Fruit fly (Drosophila melanogaster): ENCODE data around the gene Rab9Fb.

DNA sequence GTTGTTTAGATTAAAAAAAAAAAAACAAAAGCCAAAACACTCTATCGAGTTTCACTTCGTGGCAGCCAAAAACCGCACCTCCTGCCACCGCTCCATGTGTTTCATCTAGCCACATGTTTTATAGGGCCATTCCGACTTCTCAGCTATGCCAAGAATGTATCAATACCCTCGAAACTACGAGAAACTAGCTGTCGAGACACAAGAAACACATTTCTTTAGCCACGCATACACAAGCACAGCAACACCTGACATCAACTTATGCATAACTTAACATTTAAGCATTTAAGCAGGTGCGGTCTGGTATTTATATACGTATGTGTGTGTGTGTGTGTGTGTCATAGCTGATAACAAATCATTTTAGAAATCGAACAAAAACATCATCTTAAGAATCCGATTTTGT is 16.7 kb downstream of the Rab9Fb start:
- TF ChIP-seq psq (optimal IDR thresholded peaks at IDR 0.05) (no peak), CG8478 (optimal IDR thresholded peaks at IDR 0.05) (no peak), usp (GFP tag; optimal IDR thresholded peaks at IDR 0.05) (no peak)
